Fruit fly (Drosophila melanogaster) Kc167 (cell line): ENCODE data around the gene dbe.
A peak's percentile ranks its signal among the peaks of the same experiment; 100 is the strongest.

Experiments
- Myc ChIP-seq: fragments of >200 bp; optimal IDR thresholded peaks from 2 replicates; lab custom pipeline; 2017; ENCODE audit warnings: missing external identifiers
- Sin3A ChIP-seq: fragments of >200 bp; optimal IDR thresholded peaks from 2 replicates; lab custom pipeline; 2018; ENCODE audit warnings: missing external identifiers
- h ChIP-seq: fragments of >200 bp; optimal IDR thresholded peaks from 3 replicates; lab custom pipeline; 2018; ENCODE audit warnings: missing external identifiers
- insv ChIP-seq: fragments of >200 bp; optimal IDR thresholded peaks from 3 replicates; lab custom pipeline; 2018; ENCODE audit warnings: missing external identifiers
- psq ChIP-seq: fragments of >200 bp; optimal IDR thresholded peaks from 2 replicates; lab custom pipeline; 2017; ENCODE audit warnings: missing external identifiers
- ttk ChIP-seq: sonication (Bioruptor generic); optimal IDR thresholded peaks from 2 replicates; lab custom pipeline; 2017; ENCODE audit warnings: missing external identifiers

Gene dbe

dm6 chr2L:827049-827448, 42.6 kb downstream of the dbe start:
- no peak for TF ChIP-seq h (lab: Kevin White, UChicago)
- no peak for TF ChIP-seq ttk (lab: Kevin White, UChicago)
- no peak for TF ChIP-seq insv (lab: Kevin White, UChicago)
- no peak for TF ChIP-seq psq (lab: Kevin White, UChicago)
- TF ChIP-seq Myc = no peak
- TF ChIP-seq Sin3A (lab: Kevin White, UChicago) = no peak

dm6 chr2L:826388-826787, 43.3 kb downstream of the dbe start:
- TF ChIP-seq Sin3A (lab: Kevin White, UChicago) (no peak), h (lab: Kevin White, UChicago) (no peak), insv (lab: Kevin White, UChicago) (no peak), ttk (lab: Kevin White, UChicago) (no peak), Myc (no peak), psq (lab: Kevin White, UChicago) (no peak)

dm6 chr2L:825768-826263, 43.8 kb downstream of the dbe start, which contains the start of the genes CG3862 and dock:
Gene CG3862 (minus strand): TSS chr2L:825861.
Gene dock (plus strand): TSS chr2L:825969.
- no peak for TF ChIP-seq psq (lab: Kevin White, UChicago)
- no peak for TF ChIP-seq Sin3A (lab: Kevin White, UChicago)
- TF ChIP-seq ttk (lab: Kevin White, UChicago) = no peak
- TF ChIP-seq insv (lab: Kevin White, UChicago) = no peak
- no peak for TF ChIP-seq Myc
- TF ChIP-seq h (lab: Kevin White, UChicago) = peak; percentile 41

- TF ChIP-seq Sin3A (lab: Kevin White, UChicago) = no peak
- TF ChIP-seq Myc = no peak
- no peak for TF ChIP-seq h (lab: Kevin White, UChicago)
- no peak for TF ChIP-seq insv (lab: Kevin White, UChicago)
- no peak for TF ChIP-seq psq (lab: Kevin White, UChicago)
- TF ChIP-seq ttk (lab: Kevin White, UChicago) = no peak
Observed at dm6 chr2L:821986-822711, 47.5 kb downstream of the dbe start.

- TF ChIP-seq ttk (lab: Kevin White, UChicago) (no peak), Sin3A (lab: Kevin White, UChicago) (no peak), insv (lab: Kevin White, UChicago) (no peak), h (lab: Kevin White, UChicago) (no peak), Myc (no peak), psq (lab: Kevin White, UChicago) (no peak)
Observed at dm6 chr2L:821242-821985, 48.2 kb downstream of the dbe start, which contains the start of gene CG3662. Gene CG3662 (plus strand): TSS chr2L:821289.

- TF ChIP-seq Sin3A (lab: Kevin White, UChicago) (no peak), Myc (no peak), psq (lab: Kevin White, UChicago) (no peak), h (lab: Kevin White, UChicago) (no peak), insv (lab: Kevin White, UChicago) (no peak), ttk (lab: Kevin White, UChicago) (no peak)
Observed at dm6 chr2L:819315-820032, 50.2 kb downstream of the dbe start, which contains the start of the genes PGAP2 and Clp. Gene PGAP2 (minus strand): TSS chr2L:819508. Gene Clp (plus strand): TSS chr2L:819964.
